Fruit fly (Drosophila melanogaster) ovary, adult (tissue): ENCODE results near the gene CG10508.

Experiments
- CG17801 ChIP-seq: fragments of 200-800 bp; optimal IDR thresholded peaks from 2 replicates; lab custom pipeline; 2019; ENCODE audit warnings: missing biosample characterization, mild to moderate bottlenecking, missing genetic modification characterization, moderate library complexity; ENCODE audit not compliant: partially characterized antibody

Gene CG10508

DNA sequence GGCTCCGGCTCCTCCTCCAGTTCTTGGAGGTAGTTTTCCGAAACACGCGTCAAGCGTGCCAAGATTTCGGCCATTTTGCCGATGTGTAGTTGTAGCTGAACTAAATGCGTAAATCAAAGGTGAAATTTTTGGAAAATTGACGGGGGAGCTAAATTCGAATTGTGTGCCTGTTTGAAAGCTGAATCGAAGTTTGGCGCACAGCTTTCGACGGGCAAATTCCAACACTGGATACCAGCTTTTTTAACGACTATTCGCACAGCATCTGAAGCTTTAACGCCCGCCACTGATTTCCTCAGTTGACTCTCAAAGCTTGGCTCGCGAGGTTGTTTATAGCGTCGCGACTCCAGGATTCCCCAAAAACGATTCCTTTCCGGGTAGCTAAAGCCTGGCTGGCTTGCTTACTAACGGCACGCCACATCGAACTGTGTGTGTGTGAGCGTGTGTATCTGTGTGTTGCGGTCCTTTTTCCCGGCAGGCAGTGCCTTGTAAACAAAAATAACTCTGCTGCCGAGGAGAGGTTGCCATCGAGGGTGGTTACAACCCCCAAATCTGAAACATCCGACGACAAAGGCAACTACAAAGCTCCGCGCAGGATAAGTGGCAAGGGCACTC is at the start of gene CG10508, which contains the start of gene CG10510:
CG10508 (plus strand) TSS at position 295 of the 612 bp plus-strand sequence.
CG10510 (minus strand) TSS at position 164 of the 612 bp plus-strand sequence.
- no peak for TF ChIP-seq CG17801 (GFP tag; lab: Kevin White, UChicago)

DNA sequence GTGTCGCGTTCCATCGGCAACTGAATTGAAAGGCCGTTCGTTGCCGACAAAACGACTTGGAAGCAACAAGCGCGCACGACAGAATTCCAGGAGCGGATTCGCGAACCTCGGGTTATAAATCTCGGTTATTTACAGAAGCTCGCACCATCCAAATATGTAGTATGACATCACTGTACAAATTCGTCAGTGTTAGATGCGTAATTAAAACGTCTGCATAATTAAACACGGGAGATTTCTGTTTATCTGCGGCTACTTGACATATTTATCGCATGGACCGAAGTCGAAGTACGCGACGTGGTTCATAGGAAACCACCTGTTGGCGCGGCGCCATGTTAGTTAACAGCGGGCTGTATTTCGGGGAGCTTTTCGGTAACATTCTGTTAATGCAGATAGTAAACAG is 38.1 kb upstream of the CG10508 start, which contains the start of gene Ac78C:
Ac78C (minus strand) TSS at position 26 of the 400 bp plus-strand sequence.
- peak; percentile 90 for TF ChIP-seq CG17801 (GFP tag; lab: Kevin White, UChicago)

DNA sequence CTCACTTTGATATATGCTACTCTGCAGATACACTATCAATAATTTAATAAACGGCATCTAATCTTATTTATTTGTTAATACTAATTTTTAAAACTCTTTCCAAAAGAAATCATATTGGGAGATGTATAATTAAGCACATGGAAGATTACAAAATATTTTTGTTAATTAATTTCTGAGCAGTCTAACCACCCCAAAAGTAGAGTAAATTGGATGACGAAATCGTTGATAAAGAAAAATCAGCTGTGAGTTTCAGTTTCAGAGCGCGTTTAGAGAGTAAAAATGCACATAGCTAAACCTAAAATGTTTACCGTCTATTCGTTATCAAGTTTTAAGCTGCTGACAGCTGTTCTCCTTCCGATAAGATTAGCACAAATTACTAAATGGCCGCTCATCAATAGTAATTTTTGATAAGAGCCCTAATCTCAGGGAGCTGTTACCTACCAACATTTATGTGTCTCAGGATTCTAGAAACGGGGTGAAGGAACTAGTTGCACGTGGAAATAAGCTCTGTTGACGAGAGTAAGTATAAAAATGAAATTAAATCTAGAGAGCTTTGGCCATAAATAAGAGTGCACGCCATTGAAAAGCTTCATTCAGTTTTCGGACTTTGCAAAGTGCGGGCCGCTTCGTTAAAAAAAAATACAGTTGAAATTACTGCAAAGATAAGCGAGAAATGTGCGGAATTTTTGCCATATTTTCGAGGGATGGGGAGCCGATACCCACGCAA is 37.3 kb upstream of the CG10508 start, which contains the start of the genes chb and AsnS:
chb (plus strand) TSS at position 327 of the 727 bp plus-strand sequence.
AsnS (plus strand) TSS at position 592 of the 727 bp plus-strand sequence.
- TF ChIP-seq CG17801 (GFP tag; lab: Kevin White, UChicago) = peak; percentile 93

DNA sequence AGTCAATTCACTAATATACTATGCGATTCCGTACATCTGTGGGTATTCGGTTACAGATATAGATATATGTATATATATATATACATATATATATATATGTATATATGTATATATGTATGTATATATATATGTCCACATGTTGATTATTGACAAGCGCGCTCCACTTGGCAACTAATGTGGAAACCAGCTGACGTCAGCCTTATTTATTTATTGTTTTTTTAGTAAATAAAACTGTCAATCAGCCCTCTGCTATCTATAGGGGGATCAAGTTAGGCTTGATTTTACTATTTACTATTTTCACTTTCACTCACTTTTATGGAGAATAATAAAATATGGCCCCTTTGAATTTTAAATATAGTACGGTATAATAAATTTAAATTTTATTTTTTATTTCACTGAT is 35.1 kb upstream of the CG10508 start:
- no peak for TF ChIP-seq CG17801 (GFP tag; lab: Kevin White, UChicago)

DNA sequence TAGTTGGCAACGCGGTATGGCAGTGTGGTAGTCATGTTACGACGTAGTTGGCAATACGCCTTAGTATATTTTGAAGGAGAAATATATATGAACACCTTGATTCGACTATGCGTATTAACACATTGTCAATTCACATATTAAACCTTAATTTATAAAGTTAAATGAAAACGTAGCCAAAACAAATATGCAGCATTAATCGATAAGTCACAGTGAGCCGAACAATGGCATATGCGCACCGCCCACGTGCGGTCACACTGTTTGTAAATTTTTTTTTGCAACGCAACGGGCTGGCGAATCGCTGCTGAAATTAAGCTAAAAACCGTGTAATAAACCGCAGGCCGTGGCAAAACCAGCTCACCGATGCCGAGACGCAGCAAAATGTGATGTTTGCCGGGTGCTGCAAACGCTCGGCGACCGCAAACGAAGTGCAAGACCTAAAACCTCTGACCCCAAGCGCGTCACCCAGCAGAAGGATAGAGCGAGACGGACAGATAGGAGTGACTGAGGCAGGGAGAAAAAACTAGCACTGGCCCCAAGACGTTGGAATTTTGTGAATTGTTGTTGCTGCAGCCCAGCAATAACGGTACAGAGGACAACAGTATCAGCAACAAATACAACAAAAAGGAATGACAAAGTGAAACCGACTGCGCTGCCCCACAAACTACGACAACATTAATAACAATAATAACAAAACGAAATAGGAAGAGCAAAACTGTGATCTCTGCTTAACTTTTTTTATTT is 34.3 kb upstream of the CG10508 start:
- TF ChIP-seq CG17801 (GFP tag; lab: Kevin White, UChicago) = no peak

DNA sequence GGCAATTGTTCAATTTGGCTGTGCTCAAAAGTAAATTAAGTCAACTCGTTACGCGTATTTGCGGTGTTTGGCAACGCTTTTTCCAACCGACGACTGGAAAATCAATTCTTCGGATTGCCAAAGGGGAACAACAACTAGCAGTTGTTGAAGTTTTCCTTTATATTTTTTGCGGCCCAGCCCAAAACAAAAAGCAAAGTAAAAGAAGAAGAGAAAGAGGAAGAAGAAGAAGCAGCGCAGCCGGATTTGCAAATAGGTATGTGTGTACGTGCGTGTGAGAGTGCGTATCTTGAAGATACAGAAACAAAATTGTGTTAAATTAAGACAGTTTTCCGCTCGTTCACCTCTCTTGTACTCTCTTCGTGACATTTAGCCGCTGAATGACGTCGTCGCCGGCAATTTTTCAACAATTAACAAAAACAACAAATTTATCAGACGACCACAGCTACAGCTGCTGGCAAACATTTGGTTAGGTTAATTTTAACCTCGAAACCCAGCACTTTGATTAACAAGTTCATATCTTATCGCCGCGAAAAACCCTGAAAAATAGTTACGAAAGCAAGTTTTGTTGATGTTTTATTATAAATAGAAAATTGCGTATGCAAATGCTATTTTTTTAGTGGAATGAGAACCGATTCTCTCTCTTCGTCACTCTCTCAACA is 33.6 kb upstream of the CG10508 start:
- TF ChIP-seq CG17801 (GFP tag; lab: Kevin White, UChicago) = no peak

DNA sequence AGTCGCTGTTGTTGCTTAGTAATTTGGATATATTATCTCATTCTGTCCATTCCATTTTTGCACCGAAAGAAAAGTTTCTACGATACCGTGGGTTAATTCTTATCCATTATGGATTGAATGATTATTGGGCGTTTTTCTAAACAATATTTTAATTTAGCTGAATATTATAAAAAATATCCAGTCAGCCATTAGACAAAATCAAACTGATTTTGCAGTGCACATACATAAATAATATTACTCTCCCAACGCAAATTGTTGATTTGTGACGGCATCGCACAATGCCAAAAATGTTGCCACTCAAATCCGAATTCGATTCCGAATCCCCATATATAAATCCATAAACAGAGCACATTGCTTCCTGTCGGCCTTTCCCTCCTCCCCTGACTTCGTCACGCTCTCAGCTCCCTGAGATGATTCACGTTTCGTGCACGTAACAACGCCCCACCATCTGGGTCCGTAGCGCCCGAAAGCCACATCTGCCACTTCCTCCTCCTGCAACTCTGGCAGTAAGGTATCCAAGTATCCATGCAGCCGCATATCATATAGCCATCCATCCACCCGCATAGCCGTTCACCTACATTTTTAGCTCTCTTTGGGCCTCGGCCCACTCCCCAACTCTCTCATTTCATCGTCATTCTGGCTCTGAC is 33.0 kb upstream of the CG10508 start:
- no peak for TF ChIP-seq CG17801 (GFP tag; lab: Kevin White, UChicago)

DNA sequence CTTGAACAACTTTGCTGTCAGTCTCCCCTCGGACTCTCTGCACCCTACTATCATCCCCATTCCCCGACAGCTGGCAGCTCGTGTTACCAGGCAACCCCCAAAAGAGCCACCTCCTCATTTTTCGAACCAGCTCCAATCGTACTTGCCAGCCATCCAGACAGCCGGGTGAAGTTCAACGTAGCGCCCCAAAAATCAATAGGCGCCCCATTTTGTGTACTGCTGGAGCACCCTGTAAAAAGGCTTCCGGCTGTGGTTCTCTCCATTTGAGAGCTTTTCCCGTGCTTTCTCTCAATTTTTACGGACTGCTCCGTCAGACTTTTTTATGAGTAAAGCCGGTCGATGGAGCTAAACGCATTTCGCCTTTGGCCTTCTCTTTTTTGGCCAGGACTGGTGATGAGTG is 24.4 kb upstream of the CG10508 start:
- TF ChIP-seq CG17801 (GFP tag; lab: Kevin White, UChicago) = no peak

DNA sequence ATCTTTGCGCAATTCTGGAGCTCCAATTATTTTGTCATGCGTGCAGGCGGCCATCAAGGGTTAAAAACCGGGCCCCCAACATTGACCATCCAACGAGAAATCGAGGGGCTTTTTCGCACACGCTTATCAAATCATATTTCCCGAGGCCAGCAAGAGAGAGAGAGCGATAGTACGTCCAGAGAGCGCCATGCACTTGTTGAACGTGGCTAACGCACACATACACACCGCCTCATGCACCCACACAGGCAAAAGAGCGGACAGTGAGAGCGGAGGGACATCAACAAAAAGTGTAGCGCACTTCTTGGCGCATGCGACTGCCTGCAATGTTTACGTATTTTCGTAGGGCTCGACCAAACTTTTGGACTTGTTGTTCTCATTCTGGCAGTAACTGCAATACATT is 23.5 kb upstream of the CG10508 start:
- TF ChIP-seq CG17801 (GFP tag; lab: Kevin White, UChicago) = no peak

DNA sequence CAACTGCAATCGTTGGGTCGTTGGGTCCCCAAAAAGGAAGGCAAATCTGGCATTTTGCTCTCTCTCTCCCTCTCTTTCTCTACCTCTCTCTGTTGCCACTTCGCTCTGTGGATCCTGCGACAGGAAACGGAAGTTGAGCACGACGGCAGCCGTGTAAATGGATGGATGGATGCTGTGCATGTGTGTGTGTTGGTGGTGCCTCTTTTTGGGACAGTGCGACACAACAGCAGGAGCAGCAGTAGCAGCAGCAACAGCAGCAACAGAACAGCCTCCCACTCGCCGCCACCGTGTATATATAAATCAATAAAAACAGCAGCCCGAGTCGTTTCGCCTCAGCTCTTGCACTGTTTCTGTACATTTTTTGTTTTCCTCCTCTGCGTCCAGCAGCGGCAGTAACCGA is 18.0 kb upstream of the CG10508 start:
- TF ChIP-seq CG17801 (GFP tag; lab: Kevin White, UChicago) = no peak

DNA sequence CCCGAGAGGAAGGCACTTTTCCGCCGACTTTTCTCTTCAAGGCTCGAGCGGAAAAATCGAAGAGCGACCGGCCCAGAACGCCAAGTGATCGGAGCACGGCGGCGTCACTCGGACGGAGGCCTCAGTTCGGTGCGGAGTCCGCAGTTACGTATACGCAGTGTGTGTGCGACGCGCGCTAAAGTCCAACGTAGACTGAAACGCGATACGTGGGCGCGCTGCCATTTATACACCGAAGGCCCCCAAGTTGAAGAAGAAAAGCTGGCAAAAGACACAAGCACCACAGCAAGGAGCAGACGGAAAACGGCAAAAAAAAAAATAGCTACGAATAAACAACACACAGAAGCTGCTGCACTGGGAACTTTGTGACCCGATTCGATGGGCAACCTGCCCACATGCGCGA is 16.8 kb upstream of the CG10508 start, which contains the start of gene CG42337:
CG42337 (minus strand) TSS at position 194 of the 400 bp plus-strand sequence.
- TF ChIP-seq CG17801 (GFP tag; lab: Kevin White, UChicago) = no peak

DNA sequence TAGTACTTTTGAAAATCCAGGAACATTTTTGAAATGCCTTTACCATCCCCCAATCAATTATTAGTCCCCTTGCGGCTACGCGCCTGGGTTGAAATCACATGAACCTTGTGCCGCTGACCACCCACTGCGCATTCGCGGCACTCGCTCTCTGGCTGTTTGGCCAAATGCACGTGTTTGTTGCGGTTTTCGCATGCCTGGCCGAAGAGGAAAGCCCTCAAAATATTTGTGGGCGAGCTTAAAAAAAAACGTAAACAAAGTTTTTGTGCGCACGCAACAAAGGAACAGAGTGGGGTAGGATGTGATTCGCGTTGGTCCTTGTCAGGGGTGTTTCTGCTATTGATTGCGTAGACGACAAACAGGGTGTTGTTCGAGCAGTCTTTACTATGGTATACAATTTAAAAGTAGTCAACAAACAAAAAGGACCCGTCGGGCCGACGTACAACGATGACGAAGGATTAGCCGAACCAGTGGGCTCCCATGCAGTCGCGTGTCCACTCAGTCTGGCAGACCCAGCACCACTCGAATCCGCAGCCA is 15.6 kb upstream of the CG10508 start:
- no peak for TF ChIP-seq CG17801 (GFP tag; lab: Kevin White, UChicago)

DNA sequence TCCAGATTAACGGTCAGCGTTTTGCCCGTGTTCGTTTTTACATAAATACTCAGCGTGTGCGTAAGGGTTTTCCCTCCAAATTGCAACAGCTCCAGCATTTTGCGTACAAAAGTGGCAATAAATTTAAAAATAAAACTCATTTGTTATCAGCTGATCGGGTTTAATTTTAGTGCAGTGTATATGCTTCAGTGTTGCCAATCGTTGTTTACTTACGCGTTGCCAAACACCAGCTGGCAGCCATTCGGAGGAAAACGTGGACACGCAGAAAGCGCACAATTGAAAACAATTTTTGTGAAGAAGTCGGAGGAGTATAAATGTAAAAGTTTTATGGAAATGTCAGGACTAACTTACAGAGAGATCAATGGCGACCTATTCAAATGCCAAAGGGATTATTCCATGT is 13.5 kb upstream of the CG10508 start, which contains the start of the genes Targ3 and park:
Targ3 (plus strand) TSS at position 269 of the 400 bp plus-strand sequence.
park (minus strand) TSS at position 291 of the 400 bp plus-strand sequence.
- TF ChIP-seq CG17801 (GFP tag; lab: Kevin White, UChicago) = peak; percentile 16

DNA sequence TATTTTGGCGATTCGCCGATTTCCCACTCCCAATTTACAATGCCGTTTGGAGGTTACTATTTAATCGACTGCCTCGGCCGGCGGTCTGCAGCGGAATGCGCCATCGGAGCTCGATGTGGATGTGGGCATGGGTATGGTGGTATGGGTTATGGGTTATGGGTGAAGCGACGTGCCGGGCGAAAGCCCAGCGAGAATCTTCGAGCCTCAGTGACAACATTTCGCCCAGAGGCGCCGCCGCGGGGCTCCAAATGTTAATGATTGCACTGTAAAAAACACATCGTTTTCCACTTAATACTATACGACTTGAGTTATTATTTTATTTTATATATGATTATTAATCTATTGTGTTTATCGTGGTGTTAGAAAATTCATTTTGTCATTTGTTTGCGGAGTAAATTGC is 9.4 kb upstream of the CG10508 start:
- TF ChIP-seq CG17801 (GFP tag; lab: Kevin White, UChicago) = peak; percentile 29
